Worm (Caenorhabditis elegans): ENCODE data around the gene flr-1.

Gene flr-1

DNA sequence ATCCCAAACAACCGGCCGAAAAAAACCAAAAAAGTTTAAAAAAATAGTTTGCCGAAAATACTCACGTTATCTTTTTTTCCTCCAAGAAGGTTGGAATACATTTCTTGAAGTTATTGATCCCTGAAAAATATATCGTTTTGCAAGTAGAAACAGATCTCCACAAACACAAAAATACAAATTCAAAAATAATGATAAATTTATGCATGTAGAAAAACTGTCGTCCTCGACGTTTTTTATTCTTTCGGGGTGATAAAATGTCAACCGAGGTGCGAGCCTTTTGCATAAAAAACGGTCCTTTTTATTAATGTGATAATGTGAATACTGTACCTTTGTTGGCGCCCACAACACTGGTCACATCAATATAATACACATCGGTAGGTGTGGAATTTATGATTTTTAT is 7.5 kb upstream of the flr-1 start, which contains the start of gene F02D10.2:
TSS of gene F02D10.2 (minus strand) at position 101 of the 400 bp plus-strand sequence.
- TF ChIP-seq unc-30 (tag; optimal IDR thresholded peaks at IDR 0.05) (no peak), dpl-1 (GFP tag; optimal IDR thresholded peaks at IDR 0.05) (no peak), unc-130 (tag; optimal IDR thresholded peaks at IDR 0.05) (no peak), nhr-237 (tag; optimal IDR thresholded peaks at IDR 0.05) (no peak), mab-9 (GFP tag; IDR thresholded peaks at IDR 0.05) (no peak), elt-2 (tag; optimal IDR thresholded peaks at IDR 0.05) (no peak), ztf-4 (tag; optimal IDR thresholded peaks at IDR 0.05) (no peak), jun-1 (tag; optimal IDR thresholded peaks at IDR 0.05) (no peak), fkh-8 (tag; optimal IDR thresholded peaks at IDR 0.05) (no peak), aha-1 (tag; optimal IDR thresholded peaks at IDR 0.05) (no peak)

- no peak for TF ChIP-seq xbp-1 (tag; optimal IDR thresholded peaks at IDR 0.05)
- TF ChIP-seq ets-5 (GFP tag; IDR thresholded peaks at IDR 0.05) = no peak
- TF ChIP-seq unc-62 (GFP tag; optimal IDR thresholded peaks at IDR 0.05) = no peak
- TF ChIP-seq lin-14 (GFP tag; optimal IDR thresholded peaks at IDR 0.05) = no peak
- no peak for TF ChIP-seq fkh-10 (GFP tag; optimal IDR thresholded peaks at IDR 0.05)
- TF ChIP-seq C34B4.2 (tag; optimal IDR thresholded peaks at IDR 0.05) = no peak
- no peak for TF ChIP-seq nhr-77 (tag; optimal IDR thresholded peaks at IDR 0.05)
- no peak for TF ChIP-seq fkh-4 (tag; optimal IDR thresholded peaks at IDR 0.05; ENCODE audit: borderline replicate concordance)
- TF ChIP-seq C04F5.9 (tag; optimal IDR thresholded peaks at IDR 0.05) = no peak
- no peak for TF ChIP-seq fos-1 (tag; optimal IDR thresholded peaks at IDR 0.05)
- no peak for TF ChIP-seq nhr-19 (GFP tag; conservative IDR thresholded peaks at IDR 0.05)
- no peak for TF ChIP-seq ztf-11 (tag; optimal IDR thresholded peaks at IDR 0.05)
- TF ChIP-seq alr-1 (tag; optimal IDR thresholded peaks at IDR 0.05; ENCODE audit: borderline replicate concordance) = no peak
- no peak for TF ChIP-seq hpl-2 (GFP tag; optimal IDR thresholded peaks at IDR 0.05)
- TF ChIP-seq unc-98 (GFP tag; IDR thresholded peaks at IDR 0.05) = no peak
These were observed 6.2 kb upstream of the flr-1 start, which contains the start of gene F02D10.3 for ce11 chrX:13462519-13462918. TSS of gene F02D10.3 (minus strand) at chrX:13462619.

DNA sequence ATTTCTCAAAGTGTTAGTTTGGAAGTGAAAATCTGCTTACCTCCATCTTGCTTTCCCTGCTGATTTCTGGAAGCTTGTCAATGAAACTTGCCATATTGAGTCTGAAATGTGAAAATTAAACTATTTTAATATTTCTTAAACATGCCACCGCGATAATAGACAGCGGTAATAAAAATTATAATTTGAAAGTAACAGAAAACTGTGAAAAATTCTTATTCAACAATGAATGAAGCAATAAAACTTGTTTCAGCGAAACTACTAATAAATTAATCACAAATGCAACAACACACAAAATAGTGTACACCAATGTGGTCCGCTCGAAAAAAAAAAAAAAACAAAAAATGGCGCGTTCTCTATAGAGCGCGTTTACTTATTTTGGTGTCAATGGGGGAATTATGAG is 4.8 kb downstream of the flr-1 start, which contains the start of gene F02D10.6:
TSS of gene F02D10.6 (minus strand) at position 101 of the 400 bp plus-strand sequence.
- TF ChIP-seq dpl-1 (GFP tag; optimal IDR thresholded peaks at IDR 0.05) = no peak
- no peak for TF ChIP-seq efl-1 (optimal IDR thresholded peaks at IDR 0.05)
- TF ChIP-seq efl-1 (GFP tag; optimal IDR thresholded peaks at IDR 0.05 in 1 of 2) = peak in 1 of 2 experiments; percentile 32

- TF ChIP-seq lin-13 (GFP tag; optimal IDR thresholded peaks at IDR 0.05) = peak; percentile 38
- peak in 1 of 3 experiments; percentile 10 for TF ChIP-seq dpl-1 (GFP tag; optimal IDR thresholded peaks at IDR 0.05)
- peak; percentile 51 for TF ChIP-seq egl-13 (tag; optimal IDR thresholded peaks at IDR 0.05)
- peak in 3 of 6 experiments; percentile 18 to 35 (median 31) for TF ChIP-seq elt-3 (tag; optimal IDR thresholded peaks at IDR 0.05)
- TF ChIP-seq nhr-20 (tag; optimal IDR thresholded peaks at IDR 0.05) = peak; percentile 60
- peak; percentile 32 for TF ChIP-seq elt-2 (tag; optimal IDR thresholded peaks at IDR 0.05)
- TF ChIP-seq unc-130 (tag; optimal IDR thresholded peaks at IDR 0.05) = peak; percentile 48
- peak; percentile 26 to 42 for TF ChIP-seq lsy-2 (tag; optimal IDR thresholded peaks at IDR 0.05)
- peak; percentile 54 for TF ChIP-seq tbx-2 (tag; optimal IDR thresholded peaks at IDR 0.05)
- peak; percentile 80 for TF ChIP-seq nhr-47 (tag; optimal IDR thresholded peaks at IDR 0.05)
- peak; percentile 75 for TF ChIP-seq nhr-71 (tag; optimal IDR thresholded peaks at IDR 0.05)
- peak; percentile 50 for TF ChIP-seq fos-1 (tag; optimal IDR thresholded peaks at IDR 0.05)
- TF ChIP-seq nhr-19 (GFP tag; conservative IDR thresholded peaks at IDR 0.05) = peak; percentile 70
- TF ChIP-seq irx-1 (tag; optimal IDR thresholded peaks at IDR 0.05) = peak; percentile 46
- peak; percentile 39 for TF ChIP-seq lir-3 (tag; optimal IDR thresholded peaks at IDR 0.05; ENCODE audit: poor library complexity)
- TF ChIP-seq lin-15B (tag; optimal IDR thresholded peaks at IDR 0.05) = peak; percentile 7
- TF ChIP-seq unc-86 (tag; optimal IDR thresholded peaks at IDR 0.05) = peak; percentile 38
- peak; percentile 28 to 67 for TF ChIP-seq lin-35 (GFP tag; optimal IDR thresholded peaks at IDR 0.05)
- TF ChIP-seq efl-1 (optimal IDR thresholded peaks at IDR 0.05) = peak; percentile 18 to 24
- TF ChIP-seq efl-1 (GFP tag; optimal IDR thresholded peaks at IDR 0.05 in 1 of 2) = peak in 1 of 2 experiments; percentile 87
- TF ChIP-seq sup-37 (GFP tag; optimal IDR thresholded peaks at IDR 0.05) = peak; percentile 23
- TF ChIP-seq ceh-88 (GFP tag; IDR thresholded peaks at IDR 0.05) = peak; percentile 31; the same call in 1 of the 2 replicates
- peak; percentile 57 for TF ChIP-seq mep-1 (tag; optimal IDR thresholded peaks at IDR 0.05)
- peak; percentile 56 for TF ChIP-seq fkh-8 (tag; optimal IDR thresholded peaks at IDR 0.05)
- peak; percentile 13 for TF ChIP-seq snpc-4 (tag; optimal IDR thresholded peaks at IDR 0.05)
- peak; percentile 55 for TF ChIP-seq jun-1 (tag; optimal IDR thresholded peaks at IDR 0.05)
- TF ChIP-seq sox-4 (tag; optimal IDR thresholded peaks at IDR 0.05) = peak; percentile 69
- peak; percentile 68 for TF ChIP-seq rnt-1 (tag; optimal IDR thresholded peaks at IDR 0.05)
These were observed 7.7 kb downstream of the flr-1 start for ce11 chrX:13448665-13449099.

Measured in whole organism, L1 larva.